Worm (Caenorhabditis elegans) whole organism, L2 larva: ENCODE measurements around the gene frpr-8.
"Not testable (repeated sequence)": the region's sequence is repeated elsewhere in the genome, so short reads cannot be mapped to it uniquely, and the experiment has no call there.

Source experiments
- C34F6.9 ChIP-seq: fragments of 150-350 bp; optimal IDR thresholded peaks from 2 replicates; lab custom pipeline; 2014; ENCODE audit warnings: missing biosample characterization, missing genetic modification characterization
- F13H6.1 ChIP-seq: sonication (generic microtip); optimal IDR thresholded peaks from 2 replicates; lab custom pipeline; 2016; ENCODE audit warnings: missing genetic modification characterization, missing compliant biosample characterization
- Y55F3AM.14 ChIP-seq: fragments of 200-800 bp; sonication (Bioruptor generic); optimal IDR thresholded peaks from 2 replicates; lab custom pipeline; 2018; ENCODE audit warnings: mild to moderate bottlenecking, missing genetic modification characterization, missing compliant biosample characterization
- alr-1 ChIP-seq: fragments of 150-350 bp; optimal IDR thresholded peaks from 2 replicates; lab custom pipeline; 2014; ENCODE audit warnings: missing biosample characterization, missing genetic modification characterization
- ama-1 ChIP-seq: fragments of 150-350 bp; optimal IDR thresholded peaks from 2 replicates; lab custom pipeline; 2018; ENCODE audit warnings: inconsistent platforms
- blmp-1 ChIP-seq: sonication (generic microtip); optimal IDR thresholded peaks from 2 replicates; lab custom pipeline; 2017; ENCODE audit warnings: missing genetic modification characterization, mild to moderate bottlenecking, missing compliant biosample characterization, antibody characterized with exemption, moderate library complexity; ENCODE audit not compliant: insufficient read depth
- ceh-82 ChIP-seq: fragments of 150-350 bp; optimal IDR thresholded peaks from 2 replicates; lab custom pipeline; 2014; ENCODE audit warnings: missing biosample characterization, missing genetic modification characterization
- crh-2 ChIP-seq: sonication (generic microtip); optimal IDR thresholded peaks from 2 replicates; lab custom pipeline; 2017; ENCODE audit warnings: missing biosample characterization, missing genetic modification characterization
- dmd-4 ChIP-seq: sonication (generic microtip); optimal IDR thresholded peaks from 2 replicates; lab custom pipeline; 2017; ENCODE audit warnings: missing biosample characterization, missing genetic modification characterization
- elt-1 ChIP-seq: fragments of 150-350 bp; optimal IDR thresholded peaks from 2 replicates; lab custom pipeline; 2014; ENCODE audit warnings: missing biosample characterization, missing genetic modification characterization
- fos-1 ChIP-seq: fragments of 150-350 bp; optimal IDR thresholded peaks from 2 replicates; lab custom pipeline; 2014; ENCODE audit warnings: missing biosample characterization, missing genetic modification characterization
- lsy-2 ChIP-seq, 2 experiments: fragments of 150-350 bp in 1 of 2; sonication (generic microtip) in 1 of 2; optimal IDR thresholded peaks; 2 replicates each; lab custom pipeline; 2014 to 2017; ENCODE audit warnings: missing biosample characterization in 2 of 2, missing genetic modification characterization in 2 of 2
- mbf-1 ChIP-seq: sonication (generic microtip); optimal IDR thresholded peaks from 2 replicates; lab custom pipeline; 2017; ENCODE audit warnings: missing biosample characterization, missing genetic modification characterization
- nhr-12 ChIP-seq: fragments of 150-350 bp; optimal IDR thresholded peaks from 2 replicates; lab custom pipeline; 2014; ENCODE audit warnings: missing biosample characterization, missing genetic modification characterization
- nhr-129 ChIP-seq: fragments of 150-350 bp; optimal IDR thresholded peaks from 2 replicates; lab custom pipeline; 2014; ENCODE audit warnings: missing biosample characterization, missing genetic modification characterization
- nhr-21 ChIP-seq: fragments of 150-350 bp; optimal IDR thresholded peaks from 2 replicates; lab custom pipeline; 2014; ENCODE audit warnings: missing biosample characterization, missing genetic modification characterization
- nhr-237 ChIP-seq: fragments of 150-350 bp; optimal IDR thresholded peaks from 2 replicates; lab custom pipeline; 2014; ENCODE audit warnings: missing biosample characterization, missing genetic modification characterization
- nhr-25 ChIP-seq: fragments of 150-350 bp; sonication (generic microtip); optimal IDR thresholded peaks from 3 replicates; lab custom pipeline; 2014; ENCODE audit warnings: missing biosample characterization, missing genetic modification characterization
- nhr-6 ChIP-seq: fragments of 150-350 bp; optimal IDR thresholded peaks from 2 replicates; lab custom pipeline; 2014; ENCODE audit warnings: missing biosample characterization, missing genetic modification characterization
- nhr-77 ChIP-seq: fragments of 150-350 bp; optimal IDR thresholded peaks from 2 replicates; lab custom pipeline; 2014; ENCODE audit warnings: missing biosample characterization, missing genetic modification characterization
- sem-4 ChIP-seq: fragments of 150-350 bp; optimal IDR thresholded peaks from 2 replicates; lab custom pipeline; 2014; ENCODE audit warnings: missing biosample characterization, missing genetic modification reagents, missing genetic modification characterization
- skn-1 ChIP-seq: sonication (generic microtip); optimal IDR thresholded peaks from 2 replicates; lab custom pipeline; 2017; ENCODE audit warnings: missing biosample characterization, missing genetic modification characterization
- sma-3 ChIP-seq: sonication (generic microtip); optimal IDR thresholded peaks from 2 replicates; lab custom pipeline; 2016; ENCODE audit warnings: missing genetic modification reagents, missing genetic modification characterization, missing compliant biosample characterization
- sma-9 ChIP-seq, 2 experiments: fragments of 150-350 bp in 1 of 2; sonication (generic microtip) in 1 of 2; optimal IDR thresholded peaks; 2 replicates each; lab custom pipeline; 2014 to 2016; ENCODE audit warnings: missing genetic modification characterization in 2 of 2, mild to moderate bottlenecking in 1 of 2, missing biosample characterization in 1 of 2, missing compliant biosample characterization in 1 of 2, missing genetic modification reagents in 1 of 2, moderate library complexity in 1 of 2
- snpc-4 ChIP-seq: fragments of 150-350 bp; optimal IDR thresholded peaks from 2 replicates; lab custom pipeline; 2014; ENCODE audit warnings: missing biosample characterization, missing genetic modification characterization
- unc-55 ChIP-seq: fragments of 150-350 bp; sonication (generic microtip); optimal IDR thresholded peaks from 3 replicates; lab custom pipeline; 2014; ENCODE audit warnings: missing biosample characterization, missing genetic modification reagents, missing genetic modification characterization
- unc-62 ChIP-seq: fragments of 150-350 bp; optimal IDR thresholded peaks from 2 replicates; lab custom pipeline; 2014; ENCODE audit warnings: missing biosample characterization, missing genetic modification reagents, missing genetic modification characterization
- zag-1 ChIP-seq: fragments of 150-350 bp; optimal IDR thresholded peaks from 2 replicates; lab custom pipeline; 2014; ENCODE audit warnings: missing biosample characterization, missing genetic modification characterization
- ztf-11 ChIP-seq: sonication (generic microtip); optimal IDR thresholded peaks from 2 replicates; lab custom pipeline; 2017; ENCODE audit warnings: missing biosample characterization, missing genetic modification characterization

frpr-8 gene

ce11 chrX:8723840-8724239, 26.2 kb downstream of the frpr-8 start (continued):
- TF ChIP-seq lsy-2 (tag; optimal IDR thresholded peaks at IDR 0.05; lab: Kevin White, UChicago) (peak in 1 of 2 experiments; percentile 35), ceh-82 (tag; lab: Kevin White, UChicago) (no peak), crh-2 (tag; lab: Kevin White, UChicago) (no peak)

ce11 chrX:8727306-8727705, 29.7 kb downstream of the frpr-8 start, which contains the start of gene EGAP4.1:
Gene EGAP4.1 (minus strand): TSS chrX:8727406.
- TF ChIP-seq nhr-77 (tag; lab: Kevin White, UChicago): no peak
- no peak for TF ChIP-seq unc-55 (GFP tag; lab: Kevin White, UChicago)
- no peak for TF ChIP-seq nhr-6 (tag; lab: Kevin White, UChicago)
- no peak for TF ChIP-seq dmd-4 (tag; lab: Kevin White, UChicago)
- no peak for TF ChIP-seq sma-9 (GFP tag; optimal IDR thresholded peaks at IDR 0.05; lab: Kevin White, UChicago)
- no peak for TF ChIP-seq sma-9 (tag; optimal IDR thresholded peaks at IDR 0.05; lab: Kevin White, UChicago)
- no peak for TF ChIP-seq F13H6.1 (tag; lab: Kevin White, UChicago)
- TF ChIP-seq nhr-21 (tag; lab: Kevin White, UChicago): no peak
- TF ChIP-seq nhr-12 (tag; lab: Kevin White, UChicago): no peak
- no peak for TF ChIP-seq sma-3
- TF ChIP-seq skn-1 (tag; lab: Kevin White, UChicago): no peak

- TF ChIP-seq zag-1 (tag; lab: Kevin White, UChicago); blmp-1 (tag; lab: Kevin White, UChicago); ama-1: not testable (repeated sequence)
These were observed 34.2 kb downstream of the frpr-8 start, which contains the start of gene M02D8.6 for ce11 chrX:8731822-8732221. Gene M02D8.6 (minus strand): TSS chrX:8731922.

- TF ChIP-seq nhr-129 (peak; percentile 47), Y55F3AM.14 (no peak), sem-4 (tag; lab: Kevin White, UChicago) (peak; percentile 17), C34F6.9 (tag; lab: Kevin White, UChicago) (peak; percentile 55), nhr-77 (tag; lab: Kevin White, UChicago) (no peak), nhr-21 (tag; lab: Kevin White, UChicago) (peak; percentile 36), sma-9 (GFP tag; optimal IDR thresholded peaks at IDR 0.05; lab: Kevin White, UChicago) (peak; percentile 5), sma-9 (tag; optimal IDR thresholded peaks at IDR 0.05; lab: Kevin White, UChicago) (no peak), dmd-4 (tag; lab: Kevin White, UChicago) (no peak), lsy-2 (tag; optimal IDR thresholded peaks at IDR 0.05; lab: Kevin White, UChicago) (peak in 1 of 2 experiments; percentile 61), mbf-1 (tag; lab: Kevin White, UChicago) (no peak), nhr-25 (tag; lab: Kevin White, UChicago) (no peak), fos-1 (peak; percentile 55), alr-1 (no peak), nhr-6 (tag; lab: Kevin White, UChicago) (no peak), crh-2 (tag; lab: Kevin White, UChicago) (peak; percentile 58)
These were observed 39.4 kb downstream of the frpr-8 start, which contains the start of gene M02D8.3 for ce11 chrX:8736965-8737464. Gene M02D8.3 (minus strand): TSS chrX:8737015.

ce11 chrX:8737801-8738200, 40.2 kb downstream of the frpr-8 start:
- TF ChIP-seq unc-62: no peak
- TF ChIP-seq snpc-4 (tag; lab: Kevin White, UChicago): no peak
- TF ChIP-seq skn-1 (tag; lab: Kevin White, UChicago): no peak
- TF ChIP-seq sma-3: no peak
- TF ChIP-seq nhr-237 (tag; lab: Kevin White, UChicago): no peak
- no peak for TF ChIP-seq elt-1 (tag; lab: Kevin White, UChicago)
- TF ChIP-seq sem-4 (tag; lab: Kevin White, UChicago): no peak

ce11 chrX:8739373-8739772, 41.8 kb downstream of the frpr-8 start, which contains the start of gene M02D8.2:
Gene M02D8.2 (plus strand): TSS chrX:8739673.
- no peak for TF ChIP-seq ztf-11 (tag; lab: Kevin White, UChicago)
- TF ChIP-seq sma-9 (GFP tag; optimal IDR thresholded peaks at IDR 0.05; lab: Kevin White, UChicago): no peak
- no peak for TF ChIP-seq sma-9 (tag; optimal IDR thresholded peaks at IDR 0.05; lab: Kevin White, UChicago)
- no peak for TF ChIP-seq skn-1 (tag; lab: Kevin White, UChicago)
